Fruit fly (Drosophila melanogaster): Measurements from ENCODE around the gene Tmem43.

Tmem43 gene

DNA sequence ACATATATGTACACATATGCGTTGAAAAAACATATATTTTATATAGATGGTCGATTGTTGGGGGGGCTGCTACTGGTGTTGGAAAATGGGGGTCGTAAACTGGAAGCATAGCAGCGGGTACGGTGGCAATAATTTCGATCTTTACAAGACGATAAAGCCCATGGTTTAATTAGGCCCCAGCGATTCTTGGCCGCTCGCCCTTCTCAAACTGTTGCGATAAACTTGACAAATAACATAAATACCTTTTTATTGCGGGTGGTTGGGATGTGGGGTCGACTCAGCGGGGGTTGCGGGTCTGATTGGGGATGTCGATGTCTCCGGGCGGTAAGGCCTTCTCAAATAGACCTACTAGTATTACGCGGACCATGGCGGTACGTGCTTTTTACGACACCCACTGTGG is 23.7 kb upstream of the Tmem43 start:
- TF ChIP-seq pad (GFP tag; optimal IDR thresholded peaks at IDR 0.05) (no peak), CG11617 (GFP tag; optimal IDR thresholded peaks at IDR 0.05) (no peak), Clk (GFP tag; optimal IDR thresholded peaks at IDR 0.05) (no peak), Crg-1 (GFP tag; optimal IDR thresholded peaks at IDR 0.05) (no peak), CG7101 (tag; optimal IDR thresholded peaks at IDR 0.05) (no peak), bab1 (GFP tag; optimal IDR thresholded peaks at IDR 0.05) (no peak), CG33017 (tag; optimal IDR thresholded peaks at IDR 0.05) (no peak), CG1620 (GFP tag; optimal IDR thresholded peaks at IDR 0.05) (no peak), Hr96 (GFP tag; optimal IDR thresholded peaks at IDR 0.05) (no peak), Mnt (GFP tag; optimal IDR thresholded peaks at IDR 0.05) (no peak), CG7045 (GFP tag; optimal IDR thresholded peaks at IDR 0.05) (no peak), tj (GFP tag; optimal IDR thresholded peaks at IDR 0.05) (no peak)

DNA sequence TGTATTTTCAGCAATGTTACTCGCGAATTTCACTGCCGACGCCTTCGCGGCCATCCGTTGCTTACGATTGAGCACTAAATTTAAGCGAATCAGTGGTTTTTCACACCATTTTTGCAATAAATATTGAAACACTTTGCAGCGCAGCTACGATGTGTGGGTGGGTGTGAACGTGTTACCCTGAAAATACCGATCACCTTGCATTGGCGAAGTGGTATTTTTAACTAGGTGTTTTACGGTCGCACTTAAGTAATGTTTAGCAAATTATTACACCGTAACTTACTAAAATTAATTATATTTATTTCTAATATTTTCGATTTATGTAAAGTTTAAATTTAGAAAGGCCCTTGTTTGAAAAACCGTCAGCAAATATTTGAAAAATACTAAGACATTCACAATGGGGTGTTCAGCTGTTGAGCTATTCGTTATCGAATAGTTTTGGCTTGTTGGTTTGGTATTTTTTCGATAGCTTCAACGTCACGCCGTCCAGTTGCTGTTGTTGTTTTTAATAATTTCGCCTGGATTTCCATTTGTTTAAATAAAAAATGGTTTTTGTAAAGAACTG is 21.1 kb upstream of the Tmem43 start, which contains the start of the genes syd and Srp9:
syd (minus strand) TSS at position 188 of the 562 bp plus-strand sequence.
Srp9 (plus strand) TSS at position 441 of the 562 bp plus-strand sequence.
- TF ChIP-seq Mnt (GFP tag; optimal IDR thresholded peaks at IDR 0.05) = peak; percentile 13
- no peak for TF ChIP-seq CG7045 (GFP tag; optimal IDR thresholded peaks at IDR 0.05)
- peak; percentile 1 for TF ChIP-seq CG14711 (tag; optimal IDR thresholded peaks at IDR 0.05)

DNA sequence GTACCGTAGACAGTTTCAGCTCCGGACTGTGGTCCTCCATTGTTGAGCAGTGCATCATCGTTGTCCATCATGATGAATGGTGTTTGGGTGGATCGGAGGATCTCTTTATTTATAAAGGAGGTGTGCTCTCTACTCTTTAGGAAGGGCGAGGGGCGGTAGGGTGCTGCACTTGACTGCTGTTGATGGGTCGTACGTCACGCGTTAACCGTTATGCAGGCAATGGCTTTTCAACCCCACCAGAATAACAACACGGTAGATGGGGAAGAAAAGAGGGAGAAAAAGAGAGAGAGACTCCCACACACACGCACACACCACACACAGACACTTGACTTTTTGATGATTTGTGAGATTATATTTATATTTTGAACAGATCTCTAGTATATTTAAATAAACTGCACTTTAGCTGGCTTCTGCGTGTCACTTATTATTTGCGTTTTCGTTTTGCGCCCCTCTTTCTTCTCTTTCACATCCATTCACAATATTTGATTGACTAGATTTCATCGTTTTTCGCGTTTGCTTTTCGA is 20.6 kb upstream of the Tmem43 start:
- TF ChIP-seq pad (GFP tag; optimal IDR thresholded peaks at IDR 0.05) (peak; percentile 46), CG14711 (tag; optimal IDR thresholded peaks at IDR 0.05) (no peak), ovo (GFP tag; optimal IDR thresholded peaks at IDR 0.05) (peak; percentile 93), CG11617 (GFP tag; optimal IDR thresholded peaks at IDR 0.05) (no peak)

DNA sequence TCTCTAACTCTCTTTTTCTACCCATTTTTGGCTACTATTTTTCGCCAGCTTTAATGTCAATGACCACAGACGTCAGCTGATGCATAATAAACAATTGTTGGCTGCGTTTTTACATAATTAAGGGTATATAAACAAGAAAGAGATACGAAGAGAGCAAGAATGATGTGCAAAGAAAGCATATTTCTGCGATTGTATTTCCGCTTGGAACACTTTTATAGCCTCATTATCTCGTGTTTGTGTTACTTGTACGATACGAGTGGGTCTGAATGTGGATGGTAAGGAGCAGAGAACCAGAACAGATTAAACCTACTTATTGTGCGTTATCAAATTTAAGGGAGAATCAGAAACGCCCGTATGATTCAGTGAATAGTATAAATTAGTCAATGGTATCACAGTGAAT is 19.9 kb upstream of the Tmem43 start:
- TF ChIP-seq CG14711 (tag; optimal IDR thresholded peaks at IDR 0.05) (no peak), Mnt (GFP tag; optimal IDR thresholded peaks at IDR 0.05) (no peak)

DNA sequence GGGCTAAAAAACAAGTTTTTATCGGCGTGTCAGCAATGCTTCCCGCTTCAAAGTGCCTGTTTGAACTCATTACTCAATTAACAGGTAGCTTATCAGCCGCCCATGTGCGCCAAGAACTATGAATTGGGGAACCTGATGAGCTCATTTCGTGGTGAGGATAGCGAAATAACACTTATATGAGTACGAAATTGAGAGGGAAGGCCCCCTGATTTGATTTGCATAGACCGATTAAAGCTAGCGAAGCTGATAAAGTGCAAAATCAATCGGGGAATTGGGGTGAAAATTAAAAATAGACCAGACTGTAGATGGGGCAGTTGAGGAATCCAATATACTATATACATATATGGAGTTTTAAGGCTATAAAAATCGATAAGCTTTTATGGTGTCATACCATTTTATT is 19.3 kb upstream of the Tmem43 start:
- peak; percentile 32 for TF ChIP-seq Mnt (GFP tag; optimal IDR thresholded peaks at IDR 0.05)
- peak; percentile 47 for TF ChIP-seq kay (GFP tag; ENCODE audit: borderline replicate concordance)
- TF ChIP-seq tj (GFP tag; optimal IDR thresholded peaks at IDR 0.05) = no peak

DNA sequence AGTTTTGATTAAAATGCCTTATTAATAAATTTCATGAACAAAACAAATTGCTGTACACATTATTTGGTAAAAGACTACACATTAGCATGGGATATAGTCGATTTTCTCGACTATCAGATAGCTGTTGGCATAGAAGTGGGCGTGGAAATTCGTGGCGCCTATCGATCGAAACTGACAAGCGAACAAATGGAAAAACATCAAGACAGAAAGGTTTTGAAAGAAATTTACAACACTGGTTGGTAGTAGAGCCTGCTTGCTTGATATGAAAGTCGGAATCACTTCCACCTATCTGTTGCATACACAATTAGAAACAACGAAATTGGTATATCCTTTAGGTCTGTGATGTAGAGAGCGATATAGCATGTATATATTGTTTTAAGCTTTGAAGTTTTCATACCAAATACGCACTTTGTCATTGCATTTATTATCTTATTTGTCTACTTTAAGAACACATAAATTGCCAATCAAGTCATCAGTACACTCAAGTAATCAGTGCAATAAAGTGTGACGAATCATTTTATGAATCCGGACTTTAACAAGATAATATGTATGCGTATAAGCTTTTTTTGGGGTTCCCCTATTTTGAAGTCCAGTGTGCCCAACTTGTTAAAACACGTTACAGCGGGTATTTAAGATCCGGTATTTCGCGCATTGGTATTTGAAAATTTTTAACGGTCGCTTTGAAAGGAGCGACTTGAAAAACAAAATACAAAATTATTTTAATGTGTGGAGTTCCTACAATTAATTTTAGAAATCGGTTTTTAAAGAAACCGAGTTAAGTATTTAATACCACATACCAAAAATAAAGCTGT is 1.1 kb upstream of the Tmem43 start:
- TF ChIP-seq CG33017 (tag; optimal IDR thresholded peaks at IDR 0.05) (no peak), bab1 (GFP tag; optimal IDR thresholded peaks at IDR 0.05) (no peak), CG5204 (GFP tag; optimal IDR thresholded peaks at IDR 0.05) (no peak), Clk (GFP tag; optimal IDR thresholded peaks at IDR 0.05) (no peak), Hr96 (GFP tag; optimal IDR thresholded peaks at IDR 0.05) (no peak), Mnt (GFP tag; optimal IDR thresholded peaks at IDR 0.05) (no peak), kay (GFP tag; ENCODE audit: borderline replicate concordance) (no peak), Crg-1 (GFP tag; optimal IDR thresholded peaks at IDR 0.05) (no peak), CG1620 (GFP tag; optimal IDR thresholded peaks at IDR 0.05) (no peak), toe (GFP tag; optimal IDR thresholded peaks at IDR 0.05) (no peak), CG7045 (GFP tag; optimal IDR thresholded peaks at IDR 0.05) (no peak), pad (GFP tag; optimal IDR thresholded peaks at IDR 0.05) (no peak), CG14711 (tag; optimal IDR thresholded peaks at IDR 0.05) (no peak), CG7101 (tag; optimal IDR thresholded peaks at IDR 0.05) (no peak), ovo (GFP tag; optimal IDR thresholded peaks at IDR 0.05) (no peak), CG11617 (GFP tag; optimal IDR thresholded peaks at IDR 0.05) (no peak), CG12768 (GFP tag; optimal IDR thresholded peaks at IDR 0.05) (no peak), cnc (optimal IDR thresholded peaks at IDR 0.05) (no peak)

DNA sequence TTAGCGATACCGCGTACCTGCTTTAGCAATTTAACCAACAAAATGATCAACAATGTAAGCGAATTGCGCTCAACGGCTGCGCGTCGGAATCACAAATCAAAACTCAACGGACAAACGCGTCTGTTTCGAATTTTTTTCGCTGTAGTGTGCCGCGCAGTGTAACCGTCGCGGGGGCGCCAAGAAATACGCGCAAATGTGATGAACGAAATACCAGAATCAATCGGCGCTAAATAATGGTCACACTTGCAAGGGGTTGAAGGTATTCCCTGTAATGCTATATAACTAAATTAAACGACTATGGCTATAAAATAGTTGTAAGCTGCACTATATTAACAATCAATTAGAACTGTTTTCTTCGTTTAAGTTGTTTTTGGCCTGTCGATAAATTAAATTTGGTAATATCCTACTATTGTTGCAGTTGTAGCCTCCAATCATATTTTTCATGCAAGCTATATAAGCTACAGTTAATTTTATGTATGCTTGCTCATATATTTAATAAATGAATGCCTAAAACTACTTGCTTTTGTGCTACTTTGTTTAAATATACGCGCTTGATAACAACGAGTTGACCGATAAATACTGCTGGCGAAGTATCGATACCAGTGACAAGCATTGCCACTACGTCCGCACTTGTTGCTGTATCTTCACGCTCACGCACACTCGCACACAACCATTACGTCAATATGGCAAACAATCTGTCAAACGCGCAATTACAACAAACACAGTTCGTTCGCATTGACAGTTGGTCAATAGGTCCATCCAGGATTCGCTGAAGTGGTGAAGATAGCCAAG is 3.0 kb downstream of the Tmem43 start, which contains the start of the genes pbl and CG8281:
pbl (minus strand) TSS at position 190 of the 792 bp plus-strand sequence.
CG8281 (plus strand) TSS at position 699 of the 792 bp plus-strand sequence.
- TF ChIP-seq Hr96 (GFP tag; optimal IDR thresholded peaks at IDR 0.05) = no peak
- TF ChIP-seq CG1620 (GFP tag; optimal IDR thresholded peaks at IDR 0.05) = peak; percentile 19
- TF ChIP-seq CG33017 (tag; optimal IDR thresholded peaks at IDR 0.05) = peak; percentile 25
- peak; percentile 27 for TF ChIP-seq CG7101 (tag; optimal IDR thresholded peaks at IDR 0.05)
- no peak for TF ChIP-seq tj (GFP tag; optimal IDR thresholded peaks at IDR 0.05)
- TF ChIP-seq Clk (GFP tag; optimal IDR thresholded peaks at IDR 0.05) = no peak
- peak; percentile 35 for TF ChIP-seq Crg-1 (GFP tag; optimal IDR thresholded peaks at IDR 0.05)
- peak; percentile 28 for TF ChIP-seq CG5204 (GFP tag; optimal IDR thresholded peaks at IDR 0.05)
- TF ChIP-seq CG12768 (GFP tag; optimal IDR thresholded peaks at IDR 0.05) = peak; percentile 43
- no peak for TF ChIP-seq ovo (GFP tag; optimal IDR thresholded peaks at IDR 0.05)
- TF ChIP-seq Mnt (GFP tag; optimal IDR thresholded peaks at IDR 0.05) = peak; percentile 20
- TF ChIP-seq bab1 (GFP tag; optimal IDR thresholded peaks at IDR 0.05) = peak; percentile 45
- no peak for TF ChIP-seq cic (GFP tag; optimal IDR thresholded peaks at IDR 0.05)
- peak; percentile 24 for TF ChIP-seq CG7045 (GFP tag; optimal IDR thresholded peaks at IDR 0.05)
- TF ChIP-seq CG14711 (tag; optimal IDR thresholded peaks at IDR 0.05) = peak; percentile 3
- no peak for TF ChIP-seq kay (GFP tag; ENCODE audit: borderline replicate concordance)
- peak; percentile 46 for TF ChIP-seq toe (GFP tag; optimal IDR thresholded peaks at IDR 0.05)
- no peak for TF ChIP-seq cnc (optimal IDR thresholded peaks at IDR 0.05)
- no peak for TF ChIP-seq pad (GFP tag; optimal IDR thresholded peaks at IDR 0.05)
- peak; percentile 30 for TF ChIP-seq CG11617 (GFP tag; optimal IDR thresholded peaks at IDR 0.05)

All from whole organism, adult.